Fruit fly (Drosophila melanogaster) whole organism, wandering third instar larva: Measurements from ENCODE around the gene TTLL3B.

ENCODE experiments used
- Abd-B ChIP-seq: fragments of >200 bp; optimal IDR thresholded peaks from 2 replicates; lab custom pipeline; 2017; ENCODE audit warnings: missing biosample characterization, missing genetic modification characterization
- Dfd ChIP-seq: fragments of >200 bp; optimal IDR thresholded peaks from 2 replicates; lab custom pipeline; 2017; ENCODE audit warnings: missing biosample characterization, missing genetic modification characterization
- Hr78 ChIP-seq: fragments of >200 bp; optimal IDR thresholded peaks from 2 replicates; lab custom pipeline; 2017; ENCODE audit warnings: missing biosample characterization, missing genetic modification characterization
- N ChIP-seq: fragments of >200 bp; optimal IDR thresholded peaks from 2 replicates; lab custom pipeline; 2018; ENCODE audit warnings: missing biosample characterization, missing external identifiers, missing genetic modification characterization
- Rel ChIP-seq, 2 experiments: fragments of 200-800 bp; sonication (Bioruptor generic) in 1 of 2; optimal IDR thresholded peaks; 2 replicates in 1 of 2; 3 replicates in 1 of 2; lab custom pipeline; 2016 to 2019; ENCODE audit warnings: mild to moderate bottlenecking in 2 of 2, missing biosample characterization in 2 of 2, missing genetic modification characterization in 2 of 2, moderate library complexity in 1 of 2
- Vsx2 ChIP-seq: fragments of 200-300, 225-300 bp; sonication (Bioruptor generic); optimal IDR thresholded peaks from 2 replicates; lab custom pipeline; 2018; ENCODE audit warnings: missing biosample characterization, missing genetic modification characterization; ENCODE audit not compliant: partially characterized antibody
- br ChIP-seq: fragments of 200-800 bp; sonication (Bioruptor generic); optimal IDR thresholded peaks from 2 replicates; lab custom pipeline; 2016; ENCODE audit warnings: missing biosample characterization, missing genetic modification characterization
- dl ChIP-seq, 2 experiments: fragments of 175-275, 200-275 bp in 1 of 2; fragments of 200-275 bp in 1 of 2; sonication (Bioruptor generic); optimal IDR thresholded peaks; lab custom pipeline; 2018; ENCODE audit warnings: mild to moderate bottlenecking in 2 of 2, missing biosample characterization in 2 of 2, missing genetic modification characterization in 2 of 2, moderate library complexity in 2 of 2; ENCODE audit not compliant: partially characterized antibody in 2 of 2, insufficient read depth in 1 of 2
- h ChIP-seq: fragments of 200-800 bp; sonication (Bioruptor generic); optimal IDR thresholded peaks from 3 replicates; lab custom pipeline; 2016; ENCODE audit warnings: missing biosample characterization, mild to moderate bottlenecking, missing genetic modification characterization
- usp ChIP-seq: fragments of >200 bp; optimal IDR thresholded peaks from 2 replicates; lab custom pipeline; 2017; ENCODE audit warnings: missing biosample characterization, missing genetic modification characterization

DNA sequence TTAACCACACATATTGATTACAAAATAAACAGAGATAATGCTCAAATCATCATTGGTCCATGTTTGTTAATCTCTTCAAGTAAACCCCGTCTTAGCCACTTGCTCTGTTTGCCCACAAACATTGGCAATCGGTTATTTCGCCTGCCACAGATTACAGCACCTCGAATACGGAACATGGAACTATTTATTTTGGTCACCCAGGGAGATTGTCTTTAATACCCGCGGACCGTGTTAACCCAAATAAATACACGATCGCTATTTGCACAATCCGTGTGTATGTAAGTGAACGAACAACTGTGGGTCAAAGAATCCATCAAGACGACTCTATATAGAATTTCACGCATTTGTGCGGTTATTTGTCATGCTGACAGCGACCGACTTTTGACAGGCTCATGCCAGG is 31.9 kb upstream of the TTLL3B start:
- TF ChIP-seq h (GFP tag; lab: Kevin White, UChicago), result no peak
- TF ChIP-seq usp (GFP tag; lab: Kevin White, UChicago), result no peak
- TF ChIP-seq Dfd (GFP tag; lab: Kevin White, UChicago), result no peak
- no peak for TF ChIP-seq br (GFP tag; lab: Kevin White, UChicago)
- TF ChIP-seq Abd-B (GFP tag; lab: Kevin White, UChicago), result no peak
- TF ChIP-seq Vsx2 (GFP tag; lab: Kevin White, UChicago), result no peak
- no peak for TF ChIP-seq Hr78
- TF ChIP-seq dl (GFP tag; optimal IDR thresholded peaks at IDR 0.05; lab: Kevin White, UChicago; ENCODE audit: insufficient read depth in 1 of 2, partially characterized antibody in 2 of 2), result no peak
- TF ChIP-seq N (GFP tag; lab: Kevin White, UChicago), result no peak
- TF ChIP-seq Rel (GFP tag; optimal IDR thresholded peaks at IDR 0.05; lab: Kevin White, UChicago), result no peak
- no peak for TF ChIP-seq Rel (tag; optimal IDR thresholded peaks at IDR 0.05; lab: Kevin White, UChicago)
